Fruit fly (Drosophila melanogaster) whole organism, prepupa: ENCODE measurements around the gene Cypl.

ENCODE experiments used
- CG10631 ChIP-seq: fragments of 200-800 bp; sonication (Bioruptor generic); optimal IDR thresholded peaks from 2 replicates; lab custom pipeline; 2016; ENCODE audit warnings: missing biosample characterization, missing genetic modification characterization
- CG10669 ChIP-seq: fragments of 200-800 bp; sonication (Bioruptor generic); optimal IDR thresholded peaks from 3 replicates; lab custom pipeline; 2018; ENCODE audit warnings: missing biosample characterization, mild to moderate bottlenecking, missing genetic modification characterization, moderate library complexity
- CG11294 ChIP-seq: fragments of 200-800 bp; sonication (Bioruptor generic); IDR thresholded peaks from 2 replicates; pipeline ENCODE4 v1.3.6; 2022; ENCODE audit warnings: missing biosample characterization, missing genetic modification characterization
- CG11902 ChIP-seq: fragments of 200-800 bp; sonication (Bioruptor generic); optimal IDR thresholded peaks from 3 replicates; lab custom pipeline; 2016; ENCODE audit warnings: missing biosample characterization, missing genetic modification characterization
- CG15336 ChIP-seq: fragments of 200-800 bp; sonication (Bioruptor generic); IDR thresholded peaks from 2 replicates; pipeline ENCODE4 v1.3.6; 2022; ENCODE audit warnings: missing biosample characterization, missing genetic modification characterization
- CG1621 ChIP-seq: fragments of 200-800 bp; sonication (Bioruptor generic); optimal IDR thresholded peaks from 3 replicates; lab custom pipeline; 2018; ENCODE audit warnings: missing biosample characterization, mild to moderate bottlenecking, missing genetic modification characterization
- CG16779 ChIP-seq: fragments of 200-800 bp; sonication (Bioruptor generic); optimal IDR thresholded peaks from 3 replicates; lab custom pipeline; 2017; ENCODE audit warnings: missing biosample characterization, mild to moderate bottlenecking, missing genetic modification characterization
- CG3032 ChIP-seq: fragments of 200-800 bp; optimal IDR thresholded peaks from 2 replicates; lab custom pipeline; 2019; ENCODE audit warnings: missing biosample characterization, mild to moderate bottlenecking, missing genetic modification characterization, moderate library complexity
- CG31627 ChIP-seq: fragments of 200-800 bp; sonication (Bioruptor generic); optimal IDR thresholded peaks from 3 replicates; lab custom pipeline; 2016; ENCODE audit warnings: missing biosample characterization, missing genetic modification characterization
- CG32006 ChIP-seq: fragments of 200-800 bp; sonication (Bioruptor generic); optimal IDR thresholded peaks from 3 replicates; lab custom pipeline; 2017; ENCODE audit warnings: missing biosample characterization, mild to moderate bottlenecking, missing genetic modification characterization
- CG34406 ChIP-seq: fragments of 200-800 bp; sonication (Bioruptor generic); optimal IDR thresholded peaks from 3 replicates; lab custom pipeline; 2016; ENCODE audit warnings: missing biosample characterization, missing genetic modification characterization
- CG4318 ChIP-seq: fragments of 200-800 bp; sonication (Bioruptor generic); optimal IDR thresholded peaks from 3 replicates; lab custom pipeline; 2017; ENCODE audit warnings: missing biosample characterization, mild to moderate bottlenecking, missing genetic modification characterization
- CG6163 ChIP-seq: fragments of 200-800 bp; sonication (Bioruptor generic); IDR thresholded peaks from 3 replicates; pipeline ENCODE4 v1.3.6; 2022; ENCODE audit warnings: missing biosample characterization, missing genetic modification characterization
- CG6276 ChIP-seq: fragments of 200-800 bp; sonication (Bioruptor generic); optimal IDR thresholded peaks from 2 replicates; lab custom pipeline; 2017; ENCODE audit warnings: missing biosample characterization, mild to moderate bottlenecking, missing genetic modification characterization
- CG6792 ChIP-seq: fragments of 200-800 bp; sonication (Bioruptor generic); optimal IDR thresholded peaks from 3 replicates; lab custom pipeline; 2016; ENCODE audit warnings: missing biosample characterization, missing genetic modification characterization
- CG6808 ChIP-seq: fragments of 200-800 bp; sonication (Bioruptor generic); optimal IDR thresholded peaks from 3 replicates; lab custom pipeline; 2017; ENCODE audit warnings: missing biosample characterization, missing genetic modification characterization, mild to moderate bottlenecking, moderate library complexity, missing genetic modification reagents
- CG6854 ChIP-seq: fragments of 200-800 bp; sonication (Bioruptor generic); optimal IDR thresholded peaks from 2 replicates; lab custom pipeline; 2017; ENCODE audit warnings: missing biosample characterization, mild to moderate bottlenecking, missing genetic modification characterization
- CG8119 ChIP-seq: fragments of 200-800 bp; sonication (Bioruptor generic); IDR thresholded peaks from 3 replicates; pipeline ENCODE4 v1.3.6; 2022; ENCODE audit warnings: missing biosample characterization, missing genetic modification characterization
- Eip75B ChIP-seq: fragments of 200-800 bp; sonication (Bioruptor generic); optimal IDR thresholded peaks from 3 replicates; lab custom pipeline; 2016; ENCODE audit warnings: missing biosample characterization, missing genetic modification characterization
- Eip78C ChIP-seq: fragments of 200-800 bp; sonication (Bioruptor generic); peaks from one replicate; lab custom pipeline; 2016; ENCODE audit warnings: missing biosample characterization, missing genetic modification characterization
- Ets21C ChIP-seq: fragments of 200-800 bp; sonication (Bioruptor generic); optimal IDR thresholded peaks from 3 replicates; lab custom pipeline; 2016; ENCODE audit warnings: missing biosample characterization, missing genetic modification characterization
- Gug ChIP-seq: fragments of 200-800 bp; sonication (Bioruptor generic); IDR thresholded peaks from 2 replicates; pipeline ENCODE4 v1.3.6; 2022; ENCODE audit warnings: missing biosample characterization, missing genetic modification characterization
- Hr38 ChIP-seq: sonication (Bioruptor generic); optimal IDR thresholded peaks from 2 replicates; lab custom pipeline; 2016; ENCODE audit warnings: missing biosample characterization, missing genetic modification characterization
- Hr39 ChIP-seq: fragments of 200-800 bp; sonication (Bioruptor generic); optimal IDR thresholded peaks from 2 replicates; lab custom pipeline; 2016; ENCODE audit warnings: missing biosample characterization, missing genetic modification characterization
- Hr4 ChIP-seq: fragments of 200-800 bp; sonication (Bioruptor generic); optimal IDR thresholded peaks from 3 replicates; lab custom pipeline; 2016; ENCODE audit warnings: missing biosample characterization, missing genetic modification characterization
- Lpt ChIP-seq: fragments of 200-800 bp; sonication (Bioruptor generic); optimal IDR thresholded peaks from 3 replicates; lab custom pipeline; 2016; ENCODE audit warnings: missing biosample characterization, missing genetic modification characterization
- Met ChIP-seq: fragments of 200-800 bp; sonication (Bioruptor generic); optimal IDR thresholded peaks from 3 replicates; lab custom pipeline; 2016; ENCODE audit warnings: missing biosample characterization, missing genetic modification characterization
- OdsH ChIP-seq: fragments of 200-800 bp; sonication (Bioruptor generic); optimal IDR thresholded peaks from 3 replicates; lab custom pipeline; 2016; ENCODE audit warnings: missing biosample characterization, missing genetic modification characterization
- Smox ChIP-seq: fragments of 200-800 bp; sonication (Bioruptor generic); optimal IDR thresholded peaks from 3 replicates; lab custom pipeline; 2016; ENCODE audit warnings: missing biosample characterization, missing genetic modification characterization
- Sox14 ChIP-seq: fragments of 200-800 bp; sonication (Bioruptor generic); optimal IDR thresholded peaks from 3 replicates; lab custom pipeline; 2016; ENCODE audit warnings: missing biosample characterization, missing genetic modification characterization
- Sox15 ChIP-seq: fragments of 200-800 bp; sonication (Bioruptor generic); optimal IDR thresholded peaks from 3 replicates; lab custom pipeline; 2016; ENCODE audit warnings: missing biosample characterization, missing genetic modification characterization
- achi ChIP-seq: fragments of 200-800 bp; sonication (Bioruptor generic); optimal IDR thresholded peaks from 3 replicates; lab custom pipeline; 2016; ENCODE audit warnings: missing biosample characterization, missing genetic modification characterization
- acj6 ChIP-seq: fragments of 200-800 bp; sonication (Bioruptor generic); optimal IDR thresholded peaks from 3 replicates; lab custom pipeline; 2016; ENCODE audit warnings: missing biosample characterization, missing genetic modification characterization
- dac ChIP-seq: fragments of 200-800 bp; sonication (Bioruptor generic); optimal IDR thresholded peaks from 2 replicates; lab custom pipeline; 2017; ENCODE audit warnings: missing biosample characterization, mild to moderate bottlenecking, missing genetic modification characterization
- eg ChIP-seq: fragments of 200-800 bp; sonication (Bioruptor generic); IDR thresholded peaks from 3 replicates; pipeline ENCODE4 v1.3.6; 2022; ENCODE audit warnings: missing biosample characterization, missing genetic modification characterization
- esn ChIP-seq: fragments of 200-800 bp; sonication (Bioruptor generic); optimal IDR thresholded peaks from 2 replicates; lab custom pipeline; 2016; ENCODE audit warnings: missing biosample characterization, mild to moderate bottlenecking, missing genetic modification characterization, moderate library complexity
- fd59A ChIP-seq: fragments of 200-800 bp; sonication (Bioruptor generic); optimal IDR thresholded peaks from 2 replicates; lab custom pipeline; 2017; ENCODE audit warnings: missing biosample characterization, mild to moderate bottlenecking, missing genetic modification characterization, missing genetic modification reagents
- fd85E ChIP-seq: fragments of 200-800 bp; sonication (Bioruptor generic); optimal IDR thresholded peaks from 3 replicates; lab custom pipeline; 2016; ENCODE audit warnings: missing biosample characterization, missing genetic modification characterization
- fkh ChIP-seq: fragments of 200-800 bp; sonication (Bioruptor generic); optimal IDR thresholded peaks from 3 replicates; lab custom pipeline; 2017; ENCODE audit warnings: missing biosample characterization, mild to moderate bottlenecking, missing genetic modification characterization, moderate library complexity
- net ChIP-seq: fragments of 200-800 bp; sonication (Bioruptor generic); optimal IDR thresholded peaks from 3 replicates; lab custom pipeline; 2016; ENCODE audit warnings: missing biosample characterization, missing genetic modification characterization
- pdm3 ChIP-seq: fragments of 200-800 bp; sonication (Bioruptor generic); optimal IDR thresholded peaks from 3 replicates; lab custom pipeline; 2016; ENCODE audit warnings: missing biosample characterization, missing genetic modification characterization
- salr ChIP-seq, 2 experiments: fragments of 200-800 bp; sonication (Bioruptor generic); optimal IDR thresholded peaks; 3 replicates each; lab custom pipeline; 2016 to 2018; ENCODE audit warnings: missing biosample characterization in 2 of 2, missing genetic modification characterization in 2 of 2, mild to moderate bottlenecking in 1 of 2
- spab ChIP-seq: fragments of 200-800 bp; sonication (Bioruptor generic); optimal IDR thresholded peaks from 2 replicates; lab custom pipeline; 2017; ENCODE audit warnings: missing biosample characterization, mild to moderate bottlenecking, missing genetic modification characterization, missing genetic modification reagents
- ss ChIP-seq, 2 experiments: fragments of 200-800 bp; sonication (Bioruptor generic); optimal IDR thresholded peaks; 2 replicates in 1 of 2; 3 replicates in 1 of 2; lab custom pipeline; 2017 to 2018; ENCODE audit warnings: mild to moderate bottlenecking in 2 of 2, missing biosample characterization in 2 of 2, missing genetic modification characterization in 2 of 2, moderate library complexity in 1 of 2
- svp ChIP-seq: fragments of 200-800 bp; sonication (Bioruptor generic); peaks from one replicate; lab custom pipeline; 2016; ENCODE audit warnings: missing biosample characterization, missing genetic modification characterization
- topi ChIP-seq: fragments of 200-800 bp; sonication (Bioruptor generic); optimal IDR thresholded peaks from 3 replicates; lab custom pipeline; 2016; ENCODE audit warnings: missing biosample characterization, missing genetic modification characterization

Cypl gene

DNA sequence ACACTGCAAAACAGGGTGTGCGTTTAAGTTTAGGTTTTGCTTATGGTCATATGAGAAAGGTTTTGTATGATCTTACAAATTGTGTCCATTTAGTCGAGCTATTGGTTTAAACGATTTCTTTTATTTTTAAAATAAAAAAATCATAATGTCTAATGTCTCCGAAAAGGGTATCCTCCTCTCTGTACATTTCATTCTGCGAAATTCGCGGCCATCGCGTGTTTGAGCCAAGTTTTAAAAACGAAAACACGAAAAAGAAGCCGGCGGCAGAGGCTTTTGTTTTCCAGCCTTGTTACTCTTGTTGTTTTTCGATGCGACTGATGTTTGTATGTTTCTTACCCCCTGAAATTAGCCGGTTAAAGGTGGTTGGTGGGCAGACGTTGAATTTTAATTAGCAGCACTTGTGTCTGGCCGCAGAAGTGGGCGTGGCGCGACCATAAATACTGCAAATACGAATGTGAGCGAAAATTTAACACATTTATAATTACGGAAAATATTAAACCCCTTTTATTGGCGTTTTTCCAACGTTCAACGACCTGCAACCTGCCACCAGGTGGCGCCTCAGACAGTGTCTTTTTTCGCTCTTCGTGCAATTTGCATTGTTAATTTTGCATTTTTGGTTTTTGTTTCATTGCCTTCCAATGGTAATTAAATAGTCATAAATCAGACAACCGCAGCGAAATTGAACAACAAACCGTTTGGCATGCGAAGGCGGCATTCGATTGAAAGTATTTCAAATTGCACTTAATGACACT lies 22.1 kb downstream of the Cypl start (continued):
- TF ChIP-seq spab (GFP tag; lab: Kevin White, UChicago) (no peak), CG3032 (tag; lab: Kevin White, UChicago) (no peak), ss (GFP tag; optimal IDR thresholded peaks at IDR 0.05; lab: Kevin White, UChicago) (peak; percentile 9 to 81), CG10669 (GFP tag; lab: Kevin White, UChicago) (no peak), Eip75B (GFP tag; lab: Kevin White, UChicago) (peak; percentile 10), fkh (GFP tag; lab: Kevin White, UChicago) (no peak), pdm3 (peak; percentile 10), CG10631 (GFP tag; lab: Kevin White, UChicago) (no peak)

DNA sequence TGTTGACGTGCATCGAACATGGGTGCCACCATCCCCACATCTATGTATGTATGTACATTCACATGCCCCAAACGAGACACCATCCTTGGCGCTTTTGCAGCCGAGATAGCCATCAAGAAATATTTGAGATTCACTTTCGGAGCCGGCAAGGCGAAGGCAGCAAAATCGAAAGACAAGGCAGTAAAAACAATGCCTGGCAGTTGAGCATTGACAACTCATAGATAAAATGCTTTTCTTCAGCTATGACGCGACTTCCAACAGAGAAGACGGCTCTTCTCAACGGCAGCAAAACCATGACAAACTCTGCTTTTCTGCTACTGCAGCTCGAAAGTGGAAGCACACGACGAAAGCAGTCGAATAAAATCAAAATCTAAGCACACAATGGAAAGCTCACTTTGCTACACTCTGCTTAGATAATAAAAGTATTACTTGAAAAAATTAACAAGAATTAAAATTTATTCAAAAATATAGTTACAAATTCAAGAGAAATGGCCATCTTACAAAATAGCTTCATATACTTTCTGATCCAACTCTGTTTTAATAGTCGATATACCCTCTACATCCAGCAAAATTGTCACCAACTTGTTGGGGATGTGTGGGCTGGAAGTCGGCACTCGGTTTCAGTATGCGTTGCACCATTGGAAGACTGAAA lies 25.7 kb downstream of the Cypl start:
- TF ChIP-seq Eip78C (peak; percentile 76), CG6792 (GFP tag; lab: Kevin White, UChicago) (no peak), Gug (GFP tag; lab: Robert Waterston, UW) (peak; percentile 70), CG3032 (tag; lab: Kevin White, UChicago) (peak; percentile 13), Hr38 (GFP tag; lab: Kevin White, UChicago) (no peak), Hr39 (no peak), CG16779 (tag; lab: Kevin White, UChicago) (no peak), Smox (no peak), esn (GFP tag; lab: Kevin White, UChicago) (peak; percentile 8), CG4318 (GFP tag; lab: Kevin White, UChicago) (peak; percentile 62), salr (GFP tag; optimal IDR thresholded peaks at IDR 0.05; lab: Kevin White, UChicago) (peak in 1 of 2 experiments; percentile 7), CG10631 (GFP tag; lab: Kevin White, UChicago) (peak; percentile 40), dac (GFP tag; lab: Kevin White, UChicago) (peak; percentile 59), Lpt (GFP tag; lab: Kevin White, UChicago) (peak; percentile 55), Eip75B (GFP tag; lab: Kevin White, UChicago) (peak; percentile 9), Ets21C (GFP tag; lab: Kevin White, UChicago) (no peak), CG11294 (0 out of 2 replicates have a peak, but pooled peaks have one; percentile 15), CG1621 (tag; lab: Kevin White, UChicago) (no peak), CG15336 (GFP tag; lab: Robert Waterston, UW) (peak; percentile 93), CG6276 (GFP tag; lab: Kevin White, UChicago) (peak; percentile 57), Sox14 (GFP tag; lab: Kevin White, UChicago) (peak; percentile 14), CG11902 (GFP tag; lab: Kevin White, UChicago) (no peak), topi (peak; percentile 6), svp (GFP tag; lab: Kevin White, UChicago) (peak; percentile 66), Hr4 (peak; percentile 86), CG6808 (GFP tag; lab: Kevin White, UChicago) (no peak), CG6163 (peak; percentile 62; the same call in 2 of the 3 replicates), eg (GFP tag; lab: Robert Waterston, UW) (peak; percentile 85), net (GFP tag; lab: Kevin White, UChicago) (peak; percentile 36), CG31627 (GFP tag; lab: Kevin White, UChicago) (peak; percentile 8), CG6854 (GFP tag; lab: Kevin White, UChicago) (no peak), OdsH (GFP tag; lab: Kevin White, UChicago) (peak; percentile 52), fd59A (no peak), Met (GFP tag; lab: Kevin White, UChicago) (peak; percentile 14), Sox15 (GFP tag; lab: Kevin White, UChicago) (no peak), CG34406 (no peak), CG8119 (GFP tag; lab: Robert Waterston, UW) (peak; percentile 91), achi (GFP tag; lab: Kevin White, UChicago) (peak; percentile 58), pdm3 (peak; percentile 32), CG32006 (GFP tag; lab: Kevin White, UChicago) (peak; percentile 84), acj6 (peak; percentile 30), CG10669 (GFP tag; lab: Kevin White, UChicago) (no peak), spab (GFP tag; lab: Kevin White, UChicago) (no peak), fd85E (GFP tag; lab: Kevin White, UChicago) (no peak)
